Fruit fly (Drosophila melanogaster) whole organism, embryonic: ENCODE measurements around the gene SMC6.

Source experiments
- Adf1 ChIP-seq: fragments of 200-800 bp; sonication (Bioruptor generic); IDR thresholded peaks from 2 replicates; pipeline ENCODE4 v1.3.6; 2022; ENCODE audit warnings: missing biosample characterization, missing genetic modification characterization
- Antp ChIP-seq: fragments of 200-800 bp; sonication (Bioruptor generic); optimal IDR thresholded peaks from 3 replicates; lab custom pipeline; 2016; ENCODE audit warnings: missing biosample characterization, missing genetic modification characterization
- Bdp1 ChIP-seq: fragments of 200-800 bp; sonication (Bioruptor generic); optimal IDR thresholded peaks from 3 replicates; lab custom pipeline; 2016; ENCODE audit warnings: missing biosample characterization, missing genetic modification characterization
- BtbVII ChIP-seq: fragments of 200-800 bp; sonication (Bioruptor generic); optimal IDR thresholded peaks from 3 replicates; lab custom pipeline; 2017; ENCODE audit warnings: missing biosample characterization, mild to moderate bottlenecking, missing genetic modification characterization
- CG11560 ChIP-seq: fragments of 200-800 bp; sonication (Bioruptor generic); IDR thresholded peaks from 3 replicates; pipeline ENCODE4 v1.3.6; 2022; ENCODE audit warnings: missing biosample characterization, missing genetic modification characterization
- CG13287 ChIP-seq: fragments of 200-800 bp; sonication (Bioruptor generic); IDR thresholded peaks from 2 replicates; pipeline ENCODE4 v1.3.6; 2022; ENCODE audit warnings: missing biosample characterization, missing genetic modification characterization; ENCODE audit not compliant: partially characterized antibody
- CG1603 ChIP-seq: fragments of 200-800 bp; sonication (Bioruptor generic); optimal IDR thresholded peaks from 2 replicates; lab custom pipeline; 2019; ENCODE audit warnings: missing biosample characterization, mild to moderate bottlenecking, missing genetic modification characterization, moderate library complexity
- CG18599 ChIP-seq: fragments of 200-800 bp; sonication (Bioruptor generic); optimal IDR thresholded peaks from 3 replicates; lab custom pipeline; 2017; ENCODE audit warnings: missing biosample characterization, missing genetic modification characterization, mild to moderate bottlenecking, moderate library complexity, missing genetic modification reagents
- CG18764 ChIP-seq: fragments of 200-800 bp; sonication (Bioruptor generic); optimal IDR thresholded peaks from 3 replicates; lab custom pipeline; 2016; ENCODE audit warnings: missing biosample characterization, missing genetic modification characterization
- CG34224 ChIP-seq: fragments of 200-800 bp; sonication (Bioruptor generic); IDR thresholded peaks from 3 replicates; pipeline ENCODE4 v1.3.6; 2022; ENCODE audit warnings: missing biosample characterization, missing genetic modification characterization; ENCODE audit not compliant: partially characterized antibody
- CG3847 ChIP-seq: fragments of 200-800 bp; sonication (Bioruptor generic); IDR thresholded peaks from 2 replicates; pipeline ENCODE4 v1.3.6; 2022; ENCODE audit warnings: missing biosample characterization, missing genetic modification characterization
- CG8388 ChIP-seq: fragments of 200-800 bp; sonication (Bioruptor generic); optimal IDR thresholded peaks from 2 replicates; lab custom pipeline; 2019; ENCODE audit warnings: missing biosample characterization, mild to moderate bottlenecking, missing genetic modification characterization, moderate library complexity
- CG8765 ChIP-seq: fragments of 200-800 bp; sonication (Bioruptor generic); IDR thresholded peaks from 2 replicates; pipeline ENCODE4 v1.3.6; 2022; ENCODE audit warnings: missing biosample characterization, missing genetic modification characterization
- CG9727 ChIP-seq: fragments of 200-800 bp; sonication (Bioruptor generic); optimal IDR thresholded peaks from 3 replicates; lab custom pipeline; 2017; ENCODE audit warnings: missing biosample characterization, mild to moderate bottlenecking, missing genetic modification characterization
- Dp ChIP-seq: fragments of 200-800 bp; sonication (Bioruptor generic); optimal IDR thresholded peaks from 2 replicates; lab custom pipeline; 2018; ENCODE audit warnings: missing biosample characterization, mild to moderate bottlenecking, missing genetic modification characterization, moderate library complexity
- E2f1 ChIP-seq: fragments of 200-800 bp; sonication (Bioruptor generic); IDR thresholded peaks from 2 replicates; pipeline ENCODE4 v1.3.6; 2022; ENCODE audit warnings: missing biosample characterization, missing genetic modification characterization
- Kr ChIP-seq: fragments of 200-800 bp; sonication (Bioruptor generic); optimal IDR thresholded peaks from 2 replicates; lab custom pipeline; 2017; ENCODE audit warnings: missing biosample characterization, mild to moderate bottlenecking, missing genetic modification characterization
- Lim3 ChIP-seq: fragments of 200-800 bp; sonication (Bioruptor generic); IDR thresholded peaks from 2 replicates; pipeline ENCODE4 v1.3.6; 2022; ENCODE audit warnings: missing biosample characterization, missing genetic modification characterization
- Optix ChIP-seq: fragments of 200-800 bp; sonication (Bioruptor generic); IDR thresholded peaks from 3 replicates; pipeline ENCODE4 v1.3.6; 2022; ENCODE audit warnings: missing biosample characterization, missing genetic modification characterization
- Sry-δ ChIP-seq: fragments of 200-800 bp; sonication (Bioruptor generic); optimal IDR thresholded peaks from 2 replicates; lab custom pipeline; 2016; ENCODE audit warnings: missing biosample characterization, missing genetic modification characterization
- Taf1 ChIP-seq: fragments of 200-800 bp; sonication (Bioruptor generic); IDR thresholded peaks from 2 replicates; pipeline ENCODE4 v1.3.6; 2022; ENCODE audit warnings: missing biosample characterization, missing genetic modification characterization
- YL-1 ChIP-seq: fragments of 200-800 bp; sonication (Bioruptor generic); optimal IDR thresholded peaks from 3 replicates; lab custom pipeline; 2017; ENCODE audit warnings: missing biosample characterization, mild to moderate bottlenecking, missing genetic modification characterization
- chinmo ChIP-seq: fragments of 200-800 bp; sonication (Bioruptor generic); IDR thresholded peaks from 4 replicates; pipeline ENCODE4 v1.3.6; 2022; ENCODE audit warnings: missing biosample characterization, missing genetic modification characterization; ENCODE audit not compliant: partially characterized antibody
- ci ChIP-seq: fragments of 200-800 bp; sonication (Bioruptor generic); IDR thresholded peaks from 3 replicates; pipeline ENCODE4 v1.3.6; 2022; ENCODE audit warnings: missing biosample characterization, missing genetic modification characterization
- crc ChIP-seq: fragments of 200-800 bp; sonication (Bioruptor generic); optimal IDR thresholded peaks from 2 replicates; lab custom pipeline; 2016; ENCODE audit warnings: missing biosample characterization, missing genetic modification characterization
- crp ChIP-seq, 2 experiments: fragments of 200-800 bp; sonication (Bioruptor generic); optimal IDR thresholded peaks; 2 replicates in 1 of 2; 3 replicates in 1 of 2; lab custom pipeline; 2017; ENCODE audit warnings: missing biosample characterization in 2 of 2, missing genetic modification characterization in 2 of 2, mild to moderate bottlenecking in 1 of 2, moderate library complexity in 1 of 2
- ems ChIP-seq: fragments of 200-800 bp; sonication (Bioruptor generic); optimal IDR thresholded peaks from 3 replicates; lab custom pipeline; 2016; ENCODE audit warnings: missing biosample characterization, missing genetic modification characterization
- jing ChIP-seq: fragments of 200-800 bp; sonication (Bioruptor generic); optimal IDR thresholded peaks from 2 replicates; lab custom pipeline; 2018; ENCODE audit warnings: missing biosample characterization, mild to moderate bottlenecking, missing genetic modification characterization
- pnt ChIP-seq: fragments of 200-800 bp; sonication (Bioruptor generic); optimal IDR thresholded peaks from 3 replicates; lab custom pipeline; 2016; ENCODE audit warnings: missing biosample characterization, missing genetic modification characterization
- ranshi ChIP-seq: fragments of 200-800 bp; sonication (Bioruptor generic); IDR thresholded peaks from 2 replicates; pipeline ENCODE4 v1.3.6; 2022; ENCODE audit warnings: missing biosample characterization, missing genetic modification characterization
- repo ChIP-seq: fragments of 200-800 bp; sonication (Bioruptor generic); optimal IDR thresholded peaks from 2 replicates; lab custom pipeline; 2016; ENCODE audit warnings: missing biosample characterization, missing genetic modification characterization
- sd ChIP-seq: fragments of 200-800 bp; sonication (Bioruptor generic); optimal IDR thresholded peaks from 3 replicates; lab custom pipeline; 2018; ENCODE audit warnings: missing biosample characterization, mild to moderate bottlenecking, missing genetic modification characterization, moderate library complexity
- sim ChIP-seq: fragments of 200-800 bp; sonication (Bioruptor generic); IDR thresholded peaks from 2 replicates; pipeline ENCODE4 v1.3.6; 2022; ENCODE audit warnings: missing biosample characterization, missing genetic modification characterization
- sna ChIP-seq: fragments of 200-800 bp; sonication (Bioruptor generic); IDR thresholded peaks from 2 replicates; pipeline ENCODE4 v1.3.6; 2022; ENCODE audit warnings: missing biosample characterization, missing genetic modification characterization; ENCODE audit not compliant: partially characterized antibody
- sqz ChIP-seq: fragments of 200-800 bp; sonication (Bioruptor generic); optimal IDR thresholded peaks from 3 replicates; lab custom pipeline; 2018; ENCODE audit warnings: missing biosample characterization, mild to moderate bottlenecking, missing genetic modification characterization
- trem ChIP-seq: fragments of 200-800 bp; optimal IDR thresholded peaks from 3 replicates; lab custom pipeline; 2019; ENCODE audit warnings: missing biosample characterization, mild to moderate bottlenecking, missing genetic modification characterization, moderate library complexity
- ttk ChIP-seq: fragments of 200-800 bp; sonication (Bioruptor generic); IDR thresholded peaks from 2 replicates; pipeline ENCODE4 v2.1.2; 2022; ENCODE audit warnings: missing biosample characterization, missing genetic modification characterization
- unc-4 ChIP-seq: fragments of 200-800 bp; sonication (Bioruptor generic); IDR thresholded peaks from 2 replicates; pipeline ENCODE4 v1.3.6; 2022; ENCODE audit warnings: missing biosample characterization, missing genetic modification characterization; ENCODE audit not compliant: partially characterized antibody
- vvl ChIP-seq: fragments of 200-800 bp; sonication (Bioruptor generic); IDR thresholded peaks from 2 replicates; pipeline ENCODE4 v1.3.6; 2022; ENCODE audit warnings: missing biosample characterization, missing genetic modification characterization
- wek ChIP-seq: fragments of 200-800 bp; sonication (Bioruptor generic); optimal IDR thresholded peaks from 3 replicates; lab custom pipeline; 2018; ENCODE audit warnings: missing biosample characterization, mild to moderate bottlenecking, missing genetic modification characterization, moderate library complexity
- z ChIP-seq: fragments of 200-800 bp; sonication (Bioruptor generic); IDR thresholded peaks from 3 replicates; pipeline ENCODE4 v1.3.6; 2022; ENCODE audit warnings: missing biosample characterization, missing genetic modification characterization
- zen2 ChIP-seq: fragments of 200-800 bp; sonication (Bioruptor generic); IDR thresholded peaks from 3 replicates; pipeline ENCODE4 v1.3.6; 2022; ENCODE audit warnings: missing biosample characterization, missing genetic modification characterization; ENCODE audit not compliant: partially characterized antibody

Gene SMC6

DNA sequence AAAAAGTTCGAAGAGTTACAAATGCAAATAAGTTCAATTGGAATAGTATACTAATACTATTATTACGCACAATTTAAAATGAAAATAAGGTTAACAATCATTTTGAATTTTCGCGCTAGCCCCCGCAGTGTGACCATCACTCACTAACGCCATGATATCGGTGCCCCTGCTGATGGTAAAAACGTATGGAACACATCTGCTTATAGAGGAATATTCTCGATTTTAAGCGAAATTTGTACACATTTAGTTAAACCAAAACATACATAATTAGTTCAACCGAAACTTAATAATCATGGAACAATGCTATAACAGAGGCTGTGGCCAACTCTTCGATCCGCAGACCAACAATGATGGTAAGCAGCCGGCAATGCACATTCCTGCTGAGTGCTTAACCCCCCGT is 7.0 kb downstream of the SMC6 start, which contains the start of gene mora (continued):
- TF ChIP-seq Sry-δ (GFP tag; lab: Kevin White, UChicago) (peak; percentile 12), Lim3 (GFP tag; lab: Robert Waterston, UW) (no peak), CG1603 (tag; lab: Kevin White, UChicago) (peak; percentile 59), trem (tag; lab: Kevin White, UChicago) (peak; percentile 26), CG11560 (no peak), ems (no peak), pnt (GFP tag; lab: Kevin White, UChicago) (no peak), ttk (GFP tag; lab: Robert Waterston, UW) (no peak), CG8388 (GFP tag; lab: Kevin White, UChicago) (no peak), YL-1 (peak; percentile 72), Optix (GFP tag; lab: Robert Waterston, UW) (no peak), repo (no peak), CG9727 (no peak), unc-4 (GFP tag; lab: Robert Waterston, UW) (peak; percentile 16; the same call in 1 of the 2 replicates), CG18764 (GFP tag; lab: Kevin White, UChicago) (no peak), Kr (GFP tag; lab: Kevin White, UChicago) (no peak), Dp (GFP tag; lab: Kevin White, UChicago) (peak; percentile 93), Bdp1 (GFP tag; lab: Kevin White, UChicago) (no peak), Antp (no peak), CG13287 (GFP tag; lab: Robert Waterston, UW) (peak; percentile 49), ci (GFP tag; lab: Robert Waterston, UW) (no peak), Taf1 (GFP tag; lab: Robert Waterston, UW) (no peak), E2f1 (GFP tag; lab: Robert Waterston, UW) (no peak), CG8765 (GFP tag; lab: Robert Waterston, UW) (no peak), BtbVII (GFP tag; lab: Kevin White, UChicago) (no peak), wek (peak; percentile 11), CG34224 (GFP tag; lab: Robert Waterston, UW) (no peak), crp (GFP tag; optimal IDR thresholded peaks at IDR 0.05; lab: Kevin White, UChicago) (peak in 1 of 2 experiments; percentile 69), ranshi (GFP tag; lab: Robert Waterston, UW) (no peak)

DNA sequence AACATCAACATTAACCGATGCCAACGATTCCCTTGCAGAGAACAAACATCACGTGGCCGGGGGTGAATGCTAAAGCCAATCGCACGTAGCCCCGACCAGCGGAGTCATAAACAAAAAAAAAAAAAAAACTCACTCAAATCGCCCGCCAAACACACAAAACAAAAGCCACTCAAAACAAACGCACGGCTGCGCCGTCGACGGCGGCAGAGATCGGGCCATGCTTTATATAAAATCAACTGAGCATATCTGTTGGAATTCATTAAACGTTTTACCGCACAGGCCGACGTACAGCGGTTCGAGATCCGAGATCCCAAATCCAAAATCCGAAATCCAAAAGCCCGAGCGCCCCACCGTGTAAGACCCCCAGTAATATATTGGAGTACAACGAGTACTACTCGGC is 20.8 kb downstream of the SMC6 start, which contains the start of gene CG13606:
CG13606 (plus strand) TSS at position 250 of the 400 bp plus-strand sequence.
- TF ChIP-seq sd (tag; lab: Kevin White, UChicago) (peak; percentile 52), CG18599 (GFP tag; lab: Kevin White, UChicago) (no peak), sna (GFP tag; lab: Robert Waterston, UW) (0 out of 2 replicates have a peak, but pooled peaks have one; percentile 22), jing (GFP tag; lab: Kevin White, UChicago) (no peak), sqz (GFP tag; lab: Kevin White, UChicago) (peak; percentile 75), CG3847 (GFP tag; lab: Robert Waterston, UW) (no peak), zen2 (0 out of 3 replicates have a peak, but pooled peaks have one; percentile 43), Adf1 (GFP tag; lab: Robert Waterston, UW) (peak; percentile 72), vvl (GFP tag; lab: Robert Waterston, UW) (0 out of 2 replicates have a peak, but pooled peaks have one; percentile 15), chinmo (GFP tag; lab: Robert Waterston, UW) (peak; percentile 19; the same call in 1 of the 4 replicates), crc (GFP tag; lab: Kevin White, UChicago) (no peak), sim (GFP tag; lab: Robert Waterston, UW) (no peak), z (GFP tag; lab: Robert Waterston, UW) (peak; percentile 94)
